Worm (Caenorhabditis elegans) whole organism, L4/young adult: ENCODE measurements around the gene F20D6.2.

Source experiments
- W03F9.2 ChIP-seq: fragments of 150-350 bp; optimal IDR thresholded peaks from 2 replicates; lab custom pipeline; 2014; ENCODE audit warnings: missing biosample characterization, missing genetic modification characterization
- dao-5 ChIP-seq: sonication (generic microtip); optimal IDR thresholded peaks from 2 replicates; lab custom pipeline; 2016; ENCODE audit warnings: missing genotype, missing genetic modification characterization, moderate library complexity, missing compliant biosample characterization
- him-1 ChIP-seq: sonication (generic microtip); optimal IDR thresholded peaks from 2 replicates; lab custom pipeline; 2016; ENCODE audit warnings: missing genotype, missing genetic modification reagents, missing genetic modification characterization, missing compliant biosample characterization

The F20D6.2 gene

ce11 chrV:8178279-8178678, 7.6 kb upstream of the F20D6.2 start:
- TF ChIP-seq W03F9.2 (tag; lab: Kevin White, UChicago) (no peak), dao-5 (tag; lab: Kevin White, UChicago) (no peak), him-1 (tag; lab: Kevin White, UChicago) (no peak)

- TF ChIP-seq dao-5 (tag; lab: Kevin White, UChicago), result no peak
- TF ChIP-seq W03F9.2 (tag; lab: Kevin White, UChicago), result no peak
- no peak for TF ChIP-seq him-1 (tag; lab: Kevin White, UChicago)
These were observed 6.8 kb upstream of the F20D6.2 start, which contains the start of gene srp-7 for ce11 chrV:8178914-8179542. srp-7 (plus strand) TSS chrV:8179126.

ce11 chrV:8183384-8183783, 2.5 kb upstream of the F20D6.2 start, which contains the start of gene srp-8:
srp-8 (plus strand) TSS chrV:8183684.
- no peak for TF ChIP-seq him-1 (tag; lab: Kevin White, UChicago)
- no peak for TF ChIP-seq W03F9.2 (tag; lab: Kevin White, UChicago)
- TF ChIP-seq dao-5 (tag; lab: Kevin White, UChicago), result no peak

ce11 chrV:8188421-8188820, 2.6 kb downstream of the F20D6.2 start, which contains the start of gene F20D6.15:
F20D6.15 (minus strand) TSS chrV:8188467.
- no peak for TF ChIP-seq W03F9.2 (tag; lab: Kevin White, UChicago)
- no peak for TF ChIP-seq dao-5 (tag; lab: Kevin White, UChicago)
- no peak for TF ChIP-seq him-1 (tag; lab: Kevin White, UChicago)

ce11 chrV:8190016-8190415, 4.2 kb downstream of the F20D6.2 start, which contains the start of gene F20D6.12:
F20D6.12 (minus strand) TSS chrV:8190116.
- TF ChIP-seq him-1 (tag; lab: Kevin White, UChicago) (no peak), dao-5 (tag; lab: Kevin White, UChicago) (no peak), W03F9.2 (tag; lab: Kevin White, UChicago) (no peak)

- TF ChIP-seq him-1 (tag; lab: Kevin White, UChicago) (no peak), dao-5 (tag; lab: Kevin White, UChicago) (no peak), W03F9.2 (tag; lab: Kevin White, UChicago) (no peak)
These were observed 4.6 kb downstream of the F20D6.2 start, which contains the start of gene F20D6.1 for ce11 chrV:8190430-8190829. F20D6.1 (plus strand) TSS chrV:8190730.

ce11 chrV:8195889-8196418, 10.1 kb downstream of the F20D6.2 start, which contains the start of gene F20D6.10:
F20D6.10 (minus strand) TSS chrV:8195939.
- TF ChIP-seq him-1 (tag; lab: Kevin White, UChicago), result no peak

- no peak for TF ChIP-seq dao-5 (tag; lab: Kevin White, UChicago)
- no peak for TF ChIP-seq him-1 (tag; lab: Kevin White, UChicago)
- TF ChIP-seq W03F9.2 (tag; lab: Kevin White, UChicago), result no peak
These were observed 11.2 kb downstream of the F20D6.2 start for ce11 chrV:8196993-8197392.

ce11 chrV:8198994-8199393, 13.2 kb downstream of the F20D6.2 start, which contains the start of gene F20D6.11:
F20D6.11 (minus strand) TSS chrV:8199094.
- TF ChIP-seq W03F9.2 (tag; lab: Kevin White, UChicago) (no peak), dao-5 (tag; lab: Kevin White, UChicago) (no peak), him-1 (tag; lab: Kevin White, UChicago) (no peak)

ce11 chrV:8201229-8201858, 15.5 kb downstream of the F20D6.2 start, which contains the start of gene cri-2:
cri-2 (plus strand) TSS chrV:8201808.
- no peak for TF ChIP-seq dao-5 (tag; lab: Kevin White, UChicago)
- no peak for TF ChIP-seq W03F9.2 (tag; lab: Kevin White, UChicago)
- no peak for TF ChIP-seq him-1 (tag; lab: Kevin White, UChicago)

- no peak for TF ChIP-seq him-1 (tag; lab: Kevin White, UChicago)
- TF ChIP-seq W03F9.2 (tag; lab: Kevin White, UChicago), result no peak
- TF ChIP-seq dao-5 (tag; lab: Kevin White, UChicago), result no peak
These were observed 17.3 kb downstream of the F20D6.2 start, which contains the start of gene cest-17 for ce11 chrV:8203085-8203643. cest-17 (plus strand) TSS chrV:8203332.

ce11 chrV:8206931-8207330, 21.1 kb downstream of the F20D6.2 start, which contains the start of gene timp-1:
timp-1 (plus strand) TSS chrV:8207235.
- TF ChIP-seq dao-5 (tag; lab: Kevin White, UChicago), result no peak
- no peak for TF ChIP-seq him-1 (tag; lab: Kevin White, UChicago)

ce11 chrV:8210527-8210926, 24.7 kb downstream of the F20D6.2 start:
- no peak for TF ChIP-seq him-1 (tag; lab: Kevin White, UChicago)
- no peak for TF ChIP-seq dao-5 (tag; lab: Kevin White, UChicago)
- TF ChIP-seq W03F9.2 (tag; lab: Kevin White, UChicago), result no peak
